Fruit fly (Drosophila melanogaster) whole organism, pupa: Measurements from ENCODE around the gene vvl.

ENCODE experiments used
- CG10348 ChIP-seq: fragments of 200-800 bp; sonication (Bioruptor generic); IDR thresholded peaks from 2 replicates; pipeline ENCODE4 v1.3.6; 2022; ENCODE audit warnings: missing biosample characterization, missing genetic modification characterization
- CG12605 ChIP-seq: fragments of 200-800 bp; sonication (Bioruptor generic); IDR thresholded peaks from 2 replicates; pipeline ENCODE4 v1.3.6; 2022; ENCODE audit warnings: missing biosample characterization, missing genetic modification characterization
- CG13204 ChIP-seq: fragments of 200-800 bp; sonication (Bioruptor generic); optimal IDR thresholded peaks from 2 replicates; lab custom pipeline; 2018; ENCODE audit warnings: missing biosample characterization, mild to moderate bottlenecking, missing genetic modification characterization, moderate library complexity
- CG14655 ChIP-seq: fragments of 200-800 bp; sonication (Bioruptor generic); optimal IDR thresholded peaks from 3 replicates; lab custom pipeline; 2017; ENCODE audit warnings: mild to moderate bottlenecking, missing biosample characterization, missing genetic modification reagents, missing genetic modification characterization
- CG15710 ChIP-seq: fragments of 200-800 bp; sonication (Bioruptor generic); optimal IDR thresholded peaks from 2 replicates; lab custom pipeline; 2018; ENCODE audit warnings: missing biosample characterization, mild to moderate bottlenecking, missing genetic modification characterization, moderate library complexity
- CG17806 ChIP-seq: fragments of 200-800 bp; sonication (Bioruptor generic); optimal IDR thresholded peaks from 2 replicates; lab custom pipeline; 2018; ENCODE audit warnings: missing biosample characterization, mild to moderate bottlenecking, missing genetic modification characterization, moderate library complexity
- CG32121 ChIP-seq: fragments of 200-800 bp; sonication (Bioruptor generic); IDR thresholded peaks from 2 replicates; pipeline ENCODE4 v1.3.6; 2022; ENCODE audit warnings: missing biosample characterization, missing genetic modification characterization
- CG34367 ChIP-seq: fragments of 200-800 bp; sonication (Bioruptor generic); optimal IDR thresholded peaks from 2 replicates; lab custom pipeline; 2018; ENCODE audit warnings: missing biosample characterization, mild to moderate bottlenecking, missing genetic modification characterization
- CG4496 ChIP-seq: fragments of 200-800 bp; sonication (Bioruptor generic); IDR thresholded peaks from 3 replicates; pipeline ENCODE4 v1.3.6; 2022; ENCODE audit warnings: missing biosample characterization, missing genetic modification characterization
- CG8159 ChIP-seq: fragments of 200-800 bp; sonication (Bioruptor generic); optimal IDR thresholded peaks from 3 replicates; lab custom pipeline; 2018; ENCODE audit warnings: missing biosample characterization, mild to moderate bottlenecking, missing genetic modification characterization, moderate library complexity
- CG8301 ChIP-seq: fragments of 200-800 bp; sonication (Bioruptor generic); optimal IDR thresholded peaks from 2 replicates; lab custom pipeline; 2018; ENCODE audit warnings: missing biosample characterization, mild to moderate bottlenecking, missing genetic modification characterization
- CG9948 ChIP-seq: fragments of 200-800 bp; sonication (Bioruptor generic); optimal IDR thresholded peaks from 2 replicates; lab custom pipeline; 2018; ENCODE audit warnings: missing biosample characterization, mild to moderate bottlenecking, missing genetic modification characterization, moderate library complexity
- D1 ChIP-seq: fragments of 200-800 bp; sonication (Bioruptor generic); optimal IDR thresholded peaks from 2 replicates; lab custom pipeline; 2018; ENCODE audit warnings: missing biosample characterization, mild to moderate bottlenecking, missing genetic modification characterization, moderate library complexity
- EcR ChIP-seq: fragments of 200-800 bp; sonication (Bioruptor generic); optimal IDR thresholded peaks from 3 replicates; lab custom pipeline; 2019; ENCODE audit warnings: missing biosample characterization, missing genetic modification characterization, mild to moderate bottlenecking, moderate library complexity, missing genetic modification reagents
- Ets98B ChIP-seq: fragments of 200-800 bp; sonication (Bioruptor generic); IDR thresholded peaks from 2 replicates; pipeline ENCODE4 v1.3.6; 2022; ENCODE audit warnings: missing biosample characterization, missing genetic modification characterization
- Pif1A ChIP-seq: fragments of 200-800 bp; sonication (Bioruptor generic); optimal IDR thresholded peaks from 3 replicates; lab custom pipeline; 2016; ENCODE audit warnings: missing biosample characterization, missing genetic modification characterization
- Pif1B ChIP-seq: fragments of 200-800 bp; sonication (Bioruptor generic); optimal IDR thresholded peaks from 3 replicates; lab custom pipeline; 2016; ENCODE audit warnings: missing biosample characterization, missing genetic modification characterization
- Snoo ChIP-seq: fragments of 200-800 bp; sonication (Bioruptor generic); optimal IDR thresholded peaks from 3 replicates; lab custom pipeline; 2017; ENCODE audit warnings: missing biosample characterization, mild to moderate bottlenecking, missing genetic modification characterization, inconsistent platforms
- fd96Ca ChIP-seq: fragments of 200-800 bp; sonication (Bioruptor generic); IDR thresholded peaks from 3 replicates; pipeline ENCODE4 v1.3.6; 2022; ENCODE audit warnings: missing biosample characterization, missing genetic modification characterization
- gl ChIP-seq: fragments of 200-800 bp; sonication (Bioruptor generic); optimal IDR thresholded peaks from 2 replicates; lab custom pipeline; 2018; ENCODE audit warnings: missing biosample characterization, mild to moderate bottlenecking, missing genetic modification characterization
- rn ChIP-seq: fragments of 200-800 bp; sonication (Bioruptor generic); IDR thresholded peaks from 2 replicates; pipeline ENCODE4 v1.3.6; 2022; ENCODE audit warnings: missing biosample characterization, missing genetic modification characterization

vvl gene

DNA sequence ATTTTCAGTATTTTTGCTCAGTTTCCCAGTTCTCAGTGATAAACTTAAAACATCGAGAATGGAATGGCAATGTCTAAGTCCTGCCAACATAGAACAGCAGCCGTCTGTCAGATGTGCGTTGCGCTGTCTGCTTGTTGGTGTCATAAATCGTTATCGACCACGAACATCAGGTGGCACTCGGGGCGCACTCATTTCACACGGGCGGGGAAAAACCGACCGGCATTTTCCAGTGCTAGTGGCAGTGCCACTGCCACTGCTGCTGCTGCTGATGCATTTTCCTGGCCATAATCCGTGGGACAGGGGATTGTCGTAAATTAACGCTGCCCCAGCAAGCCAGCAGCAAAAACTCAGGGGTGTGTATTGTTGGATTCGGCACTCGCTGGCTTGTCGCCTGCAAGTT is 37.7 kb downstream of the vvl start:
- no peak for TF ChIP-seq EcR (GFP tag; lab: Kevin White, UChicago)
- TF ChIP-seq CG4496 (GFP tag; lab: Robert Waterston, UW) = peak; percentile 11; the same call in 1 of the 3 replicates

dm6 chr3L:6828742-6829141 is 38.8 kb downstream of the vvl start:
- TF ChIP-seq Ets98B (GFP tag; lab: Robert Waterston, UW) (no peak), CG17806 (tag; lab: Kevin White, UChicago) (no peak), CG12605 (no peak), D1 (tag; lab: Kevin White, UChicago) (no peak), CG10348 (GFP tag; lab: Robert Waterston, UW) (no peak), fd96Ca (no peak), CG8159 (no peak)

- TF ChIP-seq CG32121 (GFP tag; lab: Robert Waterston, UW) (peak; percentile 46; the same call in 1 of the 2 replicates), CG14655 (peak; percentile 42), rn (GFP tag; lab: Robert Waterston, UW) (no peak), CG8301 (peak; percentile 24)
Measured at dm6 chr3L:6830037-6830771, 40.2 kb downstream of the vvl start.

DNA sequence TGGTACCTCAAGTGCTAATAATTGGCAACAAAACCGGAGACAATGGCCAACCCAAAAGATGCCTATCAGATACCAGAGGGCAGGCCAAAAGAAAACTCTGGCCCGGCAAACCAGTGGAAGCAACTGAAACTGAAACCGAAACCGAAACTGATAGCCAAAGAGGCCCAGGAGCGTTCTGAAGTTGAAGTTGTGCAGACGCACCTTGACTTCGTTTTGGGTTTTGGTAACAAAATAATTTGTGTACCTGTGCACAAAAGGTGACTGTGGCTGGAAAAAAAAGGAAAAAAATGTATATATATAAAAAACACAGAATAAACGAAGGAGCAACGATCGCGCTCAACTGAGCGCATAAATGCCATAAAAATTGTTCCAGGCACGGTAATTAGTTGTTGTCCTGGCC is 41.7 kb downstream of the vvl start:
- TF ChIP-seq Pif1B = no peak
- no peak for TF ChIP-seq Ets98B (GFP tag; lab: Robert Waterston, UW)
- TF ChIP-seq CG4496 (GFP tag; lab: Robert Waterston, UW) = no peak
- TF ChIP-seq D1 (tag; lab: Kevin White, UChicago) = no peak
- no peak for TF ChIP-seq CG8159
- TF ChIP-seq CG32121 (GFP tag; lab: Robert Waterston, UW) = no peak
- no peak for TF ChIP-seq CG34367 (tag; lab: Kevin White, UChicago)
- no peak for TF ChIP-seq EcR (GFP tag; lab: Kevin White, UChicago)
- no peak for TF ChIP-seq Pif1A (GFP tag; lab: Kevin White, UChicago)
- TF ChIP-seq Snoo = no peak
- no peak for TF ChIP-seq CG15710 (tag; lab: Kevin White, UChicago)
- no peak for TF ChIP-seq fd96Ca
- no peak for TF ChIP-seq CG12605
- no peak for TF ChIP-seq rn (GFP tag; lab: Robert Waterston, UW)
- TF ChIP-seq CG17806 (tag; lab: Kevin White, UChicago) = no peak
- no peak for TF ChIP-seq CG10348 (GFP tag; lab: Robert Waterston, UW)
- TF ChIP-seq, all 21 proteins: peak for 0

DNA sequence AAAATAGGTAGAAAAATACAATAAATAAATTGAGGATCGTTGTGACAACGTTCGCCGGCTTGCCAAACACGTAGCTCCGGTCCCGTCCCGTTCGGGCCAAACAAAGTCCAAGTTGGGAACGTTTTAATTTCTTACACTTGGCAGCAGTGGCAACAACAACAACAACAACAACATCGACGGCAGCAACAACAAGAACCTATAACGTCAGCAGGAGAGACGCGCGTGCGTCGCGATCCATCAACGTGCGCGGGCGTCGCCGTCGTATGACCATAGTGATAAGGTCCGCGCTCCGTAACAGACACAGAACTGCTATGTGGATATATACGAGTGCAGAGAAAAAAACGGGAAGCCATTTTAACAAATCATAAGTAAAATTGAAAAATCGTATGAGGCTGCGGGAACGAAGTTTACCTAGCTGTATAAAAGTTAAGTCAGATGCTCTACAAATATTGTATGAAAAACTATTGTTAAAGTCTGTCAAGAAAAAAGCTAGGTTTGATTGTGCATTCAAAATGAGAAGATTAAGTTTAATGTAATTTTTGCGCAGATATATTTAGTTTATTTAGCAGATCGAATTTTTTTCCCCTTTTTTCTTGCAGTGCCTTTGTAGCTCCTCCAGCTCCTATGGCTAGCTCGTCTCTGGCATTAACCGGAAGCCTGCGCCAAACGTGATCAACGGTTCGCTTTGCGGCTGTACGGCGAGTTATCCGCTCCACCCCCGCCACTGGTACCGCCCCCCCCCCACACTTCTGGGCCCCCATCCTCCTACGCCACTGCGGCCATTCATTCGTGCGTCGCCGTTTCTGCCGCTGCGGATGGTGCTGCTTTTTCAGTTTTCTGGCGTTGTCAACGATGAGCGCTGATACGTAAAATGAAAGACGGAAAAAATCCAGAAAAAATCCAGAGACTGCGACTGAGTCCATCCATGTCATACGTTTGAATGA is 44.6 kb downstream of the vvl start:
- TF ChIP-seq D1 (tag; lab: Kevin White, UChicago) (no peak), CG15710 (tag; lab: Kevin White, UChicago) (peak; percentile 38), Pif1B (no peak), CG34367 (tag; lab: Kevin White, UChicago) (no peak), CG14655 (peak; percentile 68), CG8159 (peak; percentile 67), CG17806 (tag; lab: Kevin White, UChicago) (peak; percentile 37), CG13204 (peak; percentile 65), CG8301 (peak; percentile 58), CG4496 (GFP tag; lab: Robert Waterston, UW) (peak; percentile 30; the same call in 1 of the 3 replicates), CG9948 (tag; lab: Kevin White, UChicago) (peak; percentile 45), rn (GFP tag; lab: Robert Waterston, UW) (no peak), gl (tag; lab: Kevin White, UChicago) (no peak)

DNA sequence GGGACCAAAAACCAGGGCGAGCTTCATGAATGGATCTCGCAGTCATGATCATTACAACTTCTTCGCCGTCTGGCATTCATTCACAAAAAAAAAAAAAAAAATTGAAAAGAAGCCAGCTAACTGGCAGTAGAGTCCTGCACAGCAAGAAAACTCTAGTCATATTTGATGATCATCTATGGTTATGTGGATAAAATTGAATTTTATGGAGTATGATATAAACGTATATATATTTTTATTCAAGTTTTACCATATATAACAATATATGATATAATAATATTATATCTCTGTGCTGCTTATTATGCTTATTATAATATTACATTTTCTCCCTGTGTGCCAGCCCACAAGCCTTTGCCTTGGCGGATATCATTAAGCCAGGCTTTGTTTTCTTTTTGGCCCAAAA is 48.5 kb downstream of the vvl start:
- no peak for TF ChIP-seq Pif1A (GFP tag; lab: Kevin White, UChicago)
- TF ChIP-seq CG17806 (tag; lab: Kevin White, UChicago) = peak; percentile 2
- no peak for TF ChIP-seq fd96Ca
- no peak for TF ChIP-seq gl (tag; lab: Kevin White, UChicago)
- no peak for TF ChIP-seq CG4496 (GFP tag; lab: Robert Waterston, UW)
- no peak for TF ChIP-seq CG34367 (tag; lab: Kevin White, UChicago)
- no peak for TF ChIP-seq rn (GFP tag; lab: Robert Waterston, UW)
- TF ChIP-seq EcR (GFP tag; lab: Kevin White, UChicago) = no peak
- TF ChIP-seq CG15710 (tag; lab: Kevin White, UChicago) = peak; percentile 36
- peak; percentile 42 for TF ChIP-seq Snoo
- TF ChIP-seq CG9948 (tag; lab: Kevin White, UChicago) = peak; percentile 36
- TF ChIP-seq CG8301 = no peak
- TF ChIP-seq CG32121 (GFP tag; lab: Robert Waterston, UW) = no peak
- TF ChIP-seq CG14655 = no peak
- TF ChIP-seq CG12605 = no peak
- TF ChIP-seq D1 (tag; lab: Kevin White, UChicago) = no peak
- peak; percentile 45 for TF ChIP-seq CG8159
- TF ChIP-seq Ets98B (GFP tag; lab: Robert Waterston, UW) = no peak
- TF ChIP-seq CG13204 = no peak
- no peak for TF ChIP-seq CG10348 (GFP tag; lab: Robert Waterston, UW)
- TF ChIP-seq Pif1B = no peak
